Fruit fly (Drosophila melanogaster) whole organism, wandering third instar larva: ENCODE data around the gene B52.

ENCODE experiments used
- CrebA ChIP-seq: fragments of 200-800 bp; sonication (Bioruptor generic); optimal IDR thresholded peaks from 2 replicates; lab custom pipeline; 2016; ENCODE audit warnings: missing biosample characterization, mild to moderate bottlenecking, missing genetic modification characterization, borderline replicate concordance
- Jra ChIP-seq: sonication (Bioruptor generic); optimal IDR thresholded peaks from 2 replicates; lab custom pipeline; 2016; ENCODE audit warnings: missing biosample characterization, missing genetic modification characterization
- Sp1 ChIP-seq: fragments of 200-800 bp; sonication (Bioruptor generic); optimal IDR thresholded peaks from 3 replicates; lab custom pipeline; 2019; ENCODE audit warnings: missing biosample characterization, mild to moderate bottlenecking, missing genetic modification characterization, moderate library complexity
- fru ChIP-seq: fragments of 200-800 bp; sonication (Bioruptor generic); optimal IDR thresholded peaks from 3 replicates; lab custom pipeline; 2016; ENCODE audit warnings: missing biosample characterization, mild to moderate bottlenecking, missing genetic modification characterization
- jim ChIP-seq: fragments of 175-275, 200-325 bp; sonication (Bioruptor generic); optimal IDR thresholded peaks from 2 replicates; lab custom pipeline; 2016; ENCODE audit warnings: missing biosample characterization, mild to moderate bottlenecking, missing genetic modification characterization
- pan ChIP-seq: fragments of >200 bp; optimal IDR thresholded peaks from 2 replicates; lab custom pipeline; 2017
- psq ChIP-seq: fragments of 200-800 bp; sonication (Bioruptor generic); optimal IDR thresholded peaks from 3 replicates; lab custom pipeline; 2017; ENCODE audit warnings: missing biosample characterization, mild to moderate bottlenecking, missing genetic modification characterization, moderate library complexity

Gene B52

dm6 chr3R:13715674-13716454, 54.8 kb downstream of the B52 start:
- TF ChIP-seq CrebA (GFP tag; lab: Kevin White, UChicago), result peak; percentile 46
- TF ChIP-seq psq (GFP tag; lab: Kevin White, UChicago), result peak; percentile 59
- TF ChIP-seq Sp1 (GFP tag; lab: Kevin White, UChicago), result peak; percentile 17
- TF ChIP-seq jim (GFP tag; lab: Kevin White, UChicago), result no peak
- no peak for TF ChIP-seq pan (lab: Kevin White, UChicago)
- no peak for TF ChIP-seq Jra (GFP tag; lab: Kevin White, UChicago)
- peak; percentile 26 for TF ChIP-seq fru (GFP tag; lab: Kevin White, UChicago)
- TF ChIP-seq, all 38 proteins: peak for 4
